Fruit fly (Drosophila melanogaster): ENCODE data around the gene Hsc70-3.

dm6 chrX:11817183-11817972 lies 10.5 kb upstream of the Hsc70-3 start:
- no peak for TF ChIP-seq CG8281 (tag; optimal IDR thresholded peaks at IDR 0.05)
- TF ChIP-seq CG14965 (GFP tag; optimal IDR thresholded peaks at IDR 0.05; ENCODE audit: borderline replicate concordance), result no peak
- no peak for TF ChIP-seq ewg (GFP tag; optimal IDR thresholded peaks at IDR 0.05)
- TF ChIP-seq CG4424 (GFP tag; optimal IDR thresholded peaks at IDR 0.05), result no peak
- TF ChIP-seq Trl (optimal IDR thresholded peaks at IDR 0.05), result peak; percentile 79 to 91
- TF ChIP-seq Trl (GFP tag; optimal IDR thresholded peaks at IDR 0.05), result peak; percentile 56
- no peak for TF ChIP-seq BEAF-32 (GFP tag; optimal IDR thresholded peaks at IDR 0.05)
